Fruit fly (Drosophila melanogaster): ENCODE results near the gene Mcm3.

- peak; percentile 85 for TF ChIP-seq bab1 (GFP tag; optimal IDR thresholded peaks at IDR 0.05)
- peak; percentile 81 for TF ChIP-seq toe (GFP tag; optimal IDR thresholded peaks at IDR 0.05)
- TF ChIP-seq CG33017 (tag; optimal IDR thresholded peaks at IDR 0.05): peak; percentile 3
- peak; percentile 87 for TF ChIP-seq CG11617 (GFP tag; optimal IDR thresholded peaks at IDR 0.05)
- no peak for TF ChIP-seq kay (GFP tag; ENCODE audit: borderline replicate concordance)
- TF ChIP-seq cic (GFP tag; optimal IDR thresholded peaks at IDR 0.05): no peak
- TF ChIP-seq pad (GFP tag; optimal IDR thresholded peaks at IDR 0.05): peak; percentile 77
- peak; percentile 77 for TF ChIP-seq ovo (GFP tag; optimal IDR thresholded peaks at IDR 0.05)
- peak; percentile 84 for TF ChIP-seq Mnt (GFP tag; optimal IDR thresholded peaks at IDR 0.05)
- TF ChIP-seq CG5204 (GFP tag; optimal IDR thresholded peaks at IDR 0.05): peak; percentile 64
- peak; percentile 91 for TF ChIP-seq Hr96 (GFP tag; optimal IDR thresholded peaks at IDR 0.05)
- TF ChIP-seq CG7101 (tag; optimal IDR thresholded peaks at IDR 0.05): peak; percentile 78
- peak; percentile 85 for TF ChIP-seq CG1620 (GFP tag; optimal IDR thresholded peaks at IDR 0.05)
- TF ChIP-seq CG14711 (tag; optimal IDR thresholded peaks at IDR 0.05): peak; percentile 58
Measured at dm6 chrX:5322459-5322883, 1.2 kb upstream of the Mcm3 start, which contains the start of gene Rnp4F.
